Worm (Caenorhabditis elegans): ENCODE measurements around the gene T26C12.3.
A peak's percentile ranks its signal among the peaks of the same experiment; 100 is the strongest.

T26C12.3 gene

DNA sequence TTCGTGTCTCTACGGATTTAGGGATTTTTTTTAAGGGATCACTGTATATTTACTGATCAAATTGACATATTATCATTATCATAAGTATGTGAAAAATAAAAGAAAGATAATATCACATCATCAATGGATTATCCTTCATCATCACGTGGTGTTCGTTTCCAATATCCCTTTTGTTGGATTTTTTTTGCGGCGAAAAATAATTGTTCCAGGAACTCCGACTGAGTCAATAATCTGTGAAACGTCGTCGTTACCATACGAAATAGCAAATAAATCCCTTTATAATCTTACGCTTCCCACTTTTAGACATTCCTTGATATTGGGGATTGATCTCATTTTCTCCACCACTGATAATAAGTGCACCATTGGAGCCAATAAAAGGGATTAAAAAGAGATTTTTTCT lies 23.2 kb downstream of the T26C12.3 start:
- no peak for TF ChIP-seq flh-1 (GFP tag; optimal IDR thresholded peaks at IDR 0.05)
- TF ChIP-seq ceh-43 (GFP tag; optimal IDR thresholded peaks at IDR 0.05), result no peak
- TF ChIP-seq snpc-4 (tag; optimal IDR thresholded peaks at IDR 0.05), result no peak
- TF ChIP-seq elt-3 (tag; optimal IDR thresholded peaks at IDR 0.05), result no peak
- TF ChIP-seq zip-8 (tag; optimal IDR thresholded peaks at IDR 0.05), result no peak
- TF ChIP-seq sptf-1 (tag; optimal IDR thresholded peaks at IDR 0.05), result no peak
- TF ChIP-seq ces-1 (GFP tag; optimal IDR thresholded peaks at IDR 0.05), result no peak
- TF ChIP-seq hlh-1 (tag; optimal IDR thresholded peaks at IDR 0.05), result no peak
- TF ChIP-seq unc-62 (GFP tag; optimal IDR thresholded peaks at IDR 0.05), result no peak
- no peak for TF ChIP-seq nhr-2 (tag; optimal IDR thresholded peaks at IDR 0.05)
- TF ChIP-seq tbx-8 (GFP tag; optimal IDR thresholded peaks at IDR 0.05), result no peak
- TF ChIP-seq blmp-1 (tag; optimal IDR thresholded peaks at IDR 0.05), result no peak

DNA sequence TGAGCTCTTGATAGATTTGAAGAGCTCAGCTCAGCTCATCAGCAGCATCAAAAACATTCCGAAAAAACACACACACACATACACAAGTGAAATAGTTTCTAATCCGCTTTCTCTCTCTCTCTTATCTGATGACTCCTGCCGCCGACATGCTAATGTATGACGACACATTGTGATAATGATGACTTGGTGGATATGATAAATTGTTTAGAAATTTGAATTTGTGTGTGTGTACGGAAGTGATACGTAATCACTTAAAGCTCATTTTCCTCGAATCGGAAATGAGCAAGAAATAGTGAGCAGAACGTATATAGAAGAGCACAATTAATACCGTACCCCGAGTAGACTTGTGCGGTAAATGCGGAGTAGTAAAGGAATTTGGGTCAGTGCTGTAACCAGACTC lies 26.3 kb downstream of the T26C12.3 start:
- no peak for TF ChIP-seq ham-2 (GFP tag; optimal IDR thresholded peaks at IDR 0.05)

DNA sequence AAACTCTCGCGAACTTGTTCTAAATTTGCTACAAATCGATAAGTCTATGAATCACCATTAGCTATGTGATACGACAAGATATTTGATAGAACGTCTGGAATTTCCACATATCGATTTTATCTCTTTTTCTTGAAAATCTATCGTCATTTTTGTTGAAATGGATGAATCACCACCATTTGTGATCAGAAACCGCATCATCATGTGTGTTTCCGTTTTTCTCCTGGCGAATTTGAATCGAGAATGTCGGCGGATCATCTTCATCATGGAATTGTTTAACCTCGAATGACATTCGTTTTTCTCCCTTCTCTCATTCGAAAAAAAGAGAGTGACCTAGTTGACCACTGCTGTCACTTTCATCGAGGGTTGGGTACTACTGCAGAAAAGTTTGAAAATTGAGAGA lies 38.9 kb downstream of the T26C12.3 start:
- TF ChIP-seq mep-1 (tag; optimal IDR thresholded peaks at IDR 0.05) (no peak), nhr-76 (tag; optimal IDR thresholded peaks at IDR 0.05) (no peak), sptf-1 (tag; optimal IDR thresholded peaks at IDR 0.05) (no peak), nhr-2 (tag; optimal IDR thresholded peaks at IDR 0.05) (no peak), hlh-1 (tag; optimal IDR thresholded peaks at IDR 0.05) (no peak), ham-2 (GFP tag; optimal IDR thresholded peaks at IDR 0.05) (no peak), sem-2 (GFP tag; optimal IDR thresholded peaks at IDR 0.05) (no peak), tbx-8 (GFP tag; optimal IDR thresholded peaks at IDR 0.05) (no peak), ceh-83 (GFP tag; optimal IDR thresholded peaks at IDR 0.05) (no peak), bed-3 (GFP tag; optimal IDR thresholded peaks at IDR 0.05) (no peak), drap-1 (GFP tag; optimal IDR thresholded peaks at IDR 0.05) (no peak), lin-13 (tag; optimal IDR thresholded peaks at IDR 0.05) (no peak)

DNA sequence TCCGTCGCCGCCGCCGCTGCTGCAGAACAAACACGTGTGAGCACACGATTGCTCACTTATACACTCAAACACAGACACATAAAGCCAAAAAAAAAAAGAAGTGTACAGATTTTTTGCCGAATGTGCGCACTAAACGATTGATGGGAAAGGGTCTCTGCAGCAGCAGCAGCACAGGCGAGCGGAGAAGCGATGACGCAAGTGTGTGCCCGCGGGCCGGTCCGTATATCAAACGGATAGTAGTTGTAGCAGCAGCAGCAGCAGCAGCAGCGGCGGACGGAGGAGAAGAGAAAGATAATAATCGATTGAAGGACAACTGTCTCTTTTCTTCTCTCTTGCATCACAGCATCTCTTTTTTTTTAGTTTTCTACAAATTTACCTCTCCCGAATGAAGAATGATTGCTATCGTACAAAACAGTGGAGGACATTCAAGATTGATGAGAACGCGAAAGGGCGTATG lies 39.7 kb downstream of the T26C12.3 start:
- no peak for TF ChIP-seq mls-2 (tag; optimal IDR thresholded peaks at IDR 0.05)
- TF ChIP-seq nhr-2 (tag; optimal IDR thresholded peaks at IDR 0.05), result no peak
- TF ChIP-seq mab-5 (tag; optimal IDR thresholded peaks at IDR 0.05), result no peak
- TF ChIP-seq ceh-39 (tag; optimal IDR thresholded peaks at IDR 0.05), result no peak
- TF ChIP-seq hlh-1 (tag; optimal IDR thresholded peaks at IDR 0.05), result peak; percentile 86
- no peak for TF ChIP-seq ceh-83 (GFP tag; optimal IDR thresholded peaks at IDR 0.05)
- no peak for TF ChIP-seq ces-1 (GFP tag; optimal IDR thresholded peaks at IDR 0.05)
- TF ChIP-seq flh-1 (GFP tag; optimal IDR thresholded peaks at IDR 0.05), result no peak
- TF ChIP-seq elt-3 (tag; optimal IDR thresholded peaks at IDR 0.05), result no peak
- no peak for TF ChIP-seq ztf-11 (tag; optimal IDR thresholded peaks at IDR 0.05)
- no peak for TF ChIP-seq lsy-2 (tag; optimal IDR thresholded peaks at IDR 0.05)
- peak; percentile 26 for TF ChIP-seq lin-13 (tag; optimal IDR thresholded peaks at IDR 0.05)
- TF ChIP-seq sptf-1 (tag; optimal IDR thresholded peaks at IDR 0.05), result no peak
- no peak for TF ChIP-seq nhr-237 (tag; optimal IDR thresholded peaks at IDR 0.05)
- TF ChIP-seq unc-62 (GFP tag; optimal IDR thresholded peaks at IDR 0.05), result peak; percentile 43
- TF ChIP-seq sem-2 (GFP tag; optimal IDR thresholded peaks at IDR 0.05), result no peak
- TF ChIP-seq ceh-43 (GFP tag; optimal IDR thresholded peaks at IDR 0.05), result no peak
- TF ChIP-seq nhr-76 (tag; optimal IDR thresholded peaks at IDR 0.05), result no peak
- TF ChIP-seq lin-32 (GFP tag; optimal IDR thresholded peaks at IDR 0.05), result no peak
- TF ChIP-seq pha-4 (tag; optimal IDR thresholded peaks at IDR 0.05), result peak; percentile 33
- no peak for TF ChIP-seq blmp-1 (tag; optimal IDR thresholded peaks at IDR 0.05)
- TF ChIP-seq elt-1 (tag; optimal IDR thresholded peaks at IDR 0.05; ENCODE audit: borderline replicate concordance, insufficient read depth), result peak; percentile 32
- TF ChIP-seq unc-39 (tag; optimal IDR thresholded peaks at IDR 0.05), result no peak
- TF ChIP-seq nhr-28 (tag; optimal IDR thresholded peaks at IDR 0.05), result no peak
- peak; percentile 86 for TF ChIP-seq ham-2 (GFP tag; optimal IDR thresholded peaks at IDR 0.05)
- no peak for TF ChIP-seq snpc-4 (tag; optimal IDR thresholded peaks at IDR 0.05)
- TF ChIP-seq zip-8 (tag; optimal IDR thresholded peaks at IDR 0.05), result peak; percentile 47

DNA sequence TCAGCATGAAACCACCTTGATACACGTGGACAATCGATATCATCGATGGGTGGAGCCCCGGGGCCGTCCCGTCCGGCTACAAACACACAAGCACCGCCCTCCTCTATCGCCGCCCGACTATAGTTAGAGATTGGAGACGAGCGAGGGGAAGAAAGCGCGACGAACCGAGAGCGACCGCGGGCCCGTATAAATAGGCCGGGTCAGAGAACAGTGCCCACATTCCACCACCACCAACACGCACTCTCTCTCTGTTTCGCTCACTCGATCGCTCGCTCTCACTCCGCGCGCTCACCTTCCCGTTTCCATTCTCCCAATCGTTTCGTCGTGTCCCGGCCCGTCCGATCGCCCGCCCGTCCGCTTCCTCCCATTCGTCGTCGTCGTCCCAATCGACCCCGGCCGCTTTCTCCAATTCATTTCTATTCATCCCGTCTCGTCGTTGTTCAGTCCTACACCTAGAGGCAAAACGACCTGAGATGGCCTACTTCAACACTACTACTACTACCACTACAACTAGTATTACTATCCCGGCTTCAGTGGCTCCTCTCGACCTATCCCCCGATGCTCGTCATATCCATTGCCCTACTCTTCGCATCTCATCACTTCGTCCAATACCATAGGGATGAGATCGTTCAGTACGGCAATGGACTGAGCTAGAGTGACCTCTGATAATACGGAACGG lies 40.4 kb downstream of the T26C12.3 start:
- peak; percentile 64 for TF ChIP-seq ztf-11 (tag; optimal IDR thresholded peaks at IDR 0.05)
- TF ChIP-seq unc-39 (tag; optimal IDR thresholded peaks at IDR 0.05), result no peak
- no peak for TF ChIP-seq mab-5 (tag; optimal IDR thresholded peaks at IDR 0.05)
- TF ChIP-seq ceh-39 (tag; optimal IDR thresholded peaks at IDR 0.05), result no peak
- TF ChIP-seq ceh-43 (GFP tag; optimal IDR thresholded peaks at IDR 0.05), result no peak
- TF ChIP-seq nhr-28 (tag; optimal IDR thresholded peaks at IDR 0.05), result no peak
- TF ChIP-seq tbx-8 (GFP tag; optimal IDR thresholded peaks at IDR 0.05), result no peak
- TF ChIP-seq sptf-1 (tag; optimal IDR thresholded peaks at IDR 0.05), result peak; percentile 77
- peak; percentile 67 for TF ChIP-seq ceh-83 (GFP tag; optimal IDR thresholded peaks at IDR 0.05)
- TF ChIP-seq nhr-12 (tag; optimal IDR thresholded peaks at IDR 0.05), result peak; percentile 47
- TF ChIP-seq unc-120 (tag; optimal IDR thresholded peaks at IDR 0.05; ENCODE audit: poor library complexity, severe bottlenecking), result peak; percentile 62
- TF ChIP-seq ces-1 (GFP tag; optimal IDR thresholded peaks at IDR 0.05), result no peak
- TF ChIP-seq elt-3 (tag; optimal IDR thresholded peaks at IDR 0.05), result no peak
- TF ChIP-seq mep-1 (tag; optimal IDR thresholded peaks at IDR 0.05), result no peak
- no peak for TF ChIP-seq lin-32 (GFP tag; optimal IDR thresholded peaks at IDR 0.05)
- TF ChIP-seq drap-1 (GFP tag; optimal IDR thresholded peaks at IDR 0.05), result peak; percentile 41
- TF ChIP-seq hlh-1 (tag; optimal IDR thresholded peaks at IDR 0.05), result no peak
- TF ChIP-seq flh-1 (GFP tag; optimal IDR thresholded peaks at IDR 0.05), result no peak
- peak; percentile 67 for TF ChIP-seq sem-2 (GFP tag; optimal IDR thresholded peaks at IDR 0.05)
- peak; percentile 68 for TF ChIP-seq M03D4.4 (tag; optimal IDR thresholded peaks at IDR 0.05)
- peak; percentile 66 for TF ChIP-seq lin-13 (tag; optimal IDR thresholded peaks at IDR 0.05)
- TF ChIP-seq zip-8 (tag; optimal IDR thresholded peaks at IDR 0.05), result no peak
- TF ChIP-seq pha-4 (tag; optimal IDR thresholded peaks at IDR 0.05), result peak; percentile 67
- no peak for TF ChIP-seq lsy-2 (tag; optimal IDR thresholded peaks at IDR 0.05)
- peak; percentile 60 for TF ChIP-seq mls-2 (tag; optimal IDR thresholded peaks at IDR 0.05)
- TF ChIP-seq unc-62 (GFP tag; optimal IDR thresholded peaks at IDR 0.05), result peak; percentile 28
- TF ChIP-seq nhr-2 (tag; optimal IDR thresholded peaks at IDR 0.05), result peak; percentile 36
- peak; percentile 25 for TF ChIP-seq nhr-237 (tag; optimal IDR thresholded peaks at IDR 0.05)
- TF ChIP-seq cnd-1 (tag; optimal IDR thresholded peaks at IDR 0.05), result peak; percentile 49
- no peak for TF ChIP-seq blmp-1 (tag; optimal IDR thresholded peaks at IDR 0.05)
- TF ChIP-seq snpc-4 (tag; optimal IDR thresholded peaks at IDR 0.05), result no peak

Data from whole organism, mixed stage, embryonic.